Worm (Caenorhabditis elegans) whole organism, early embryonic: Measurements from ENCODE around the gene nspc-13.

ENCODE experiments used
- ama-1 ChIP-seq: fragments of 150-350 bp; optimal IDR thresholded peaks from 2 replicates; lab custom pipeline; 2014
- flt-1 ChIP-seq: fragments of 200-800 bp; sonication (Bioruptor generic); IDR thresholded peaks from 2 replicates; pipeline ENCODE4 v1.3.6; 2022; ENCODE audit warnings: missing genetic modification characterization, missing compliant biosample characterization
- hmg-4 ChIP-seq: fragments of 200-800 bp; sonication (Bioruptor generic); optimal IDR thresholded peaks from 2 replicates; lab custom pipeline; 2018; ENCODE audit warnings: mild to moderate bottlenecking, missing genetic modification characterization, missing compliant biosample characterization

DNA sequence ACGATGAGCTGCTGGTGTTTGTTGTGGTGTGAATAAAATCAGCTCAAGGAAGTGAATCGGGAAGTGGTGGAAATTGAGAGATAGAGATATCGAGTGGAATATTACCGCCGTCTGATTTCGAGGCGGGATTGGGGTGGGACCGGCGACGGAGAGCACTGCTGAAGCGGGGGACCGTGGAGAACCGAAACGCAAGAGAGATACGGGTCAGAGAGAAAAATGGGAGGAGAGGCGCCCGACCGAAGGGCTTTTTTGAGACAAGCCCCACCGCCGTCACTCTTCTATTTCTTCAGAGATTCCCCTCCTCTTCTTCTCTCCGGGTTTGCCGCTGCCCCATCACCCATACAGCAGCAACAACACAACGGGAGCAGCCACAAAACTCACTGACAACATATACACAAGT, 48.8 kb downstream of the nspc-13 start:
- TF ChIP-seq flt-1 (GFP tag; lab: Robert Waterston, UW): no peak
- TF ChIP-seq ama-1 (lab: Kevin White, UChicago): no peak
- no peak for TF ChIP-seq hmg-4 (GFP tag; lab: Kevin White, UChicago)
